Fruit fly (Drosophila melanogaster): ENCODE data around the gene CG6729.
A peak's percentile ranks its signal among the peaks of the same experiment; 100 is the strongest.

CG6729 gene

DNA sequence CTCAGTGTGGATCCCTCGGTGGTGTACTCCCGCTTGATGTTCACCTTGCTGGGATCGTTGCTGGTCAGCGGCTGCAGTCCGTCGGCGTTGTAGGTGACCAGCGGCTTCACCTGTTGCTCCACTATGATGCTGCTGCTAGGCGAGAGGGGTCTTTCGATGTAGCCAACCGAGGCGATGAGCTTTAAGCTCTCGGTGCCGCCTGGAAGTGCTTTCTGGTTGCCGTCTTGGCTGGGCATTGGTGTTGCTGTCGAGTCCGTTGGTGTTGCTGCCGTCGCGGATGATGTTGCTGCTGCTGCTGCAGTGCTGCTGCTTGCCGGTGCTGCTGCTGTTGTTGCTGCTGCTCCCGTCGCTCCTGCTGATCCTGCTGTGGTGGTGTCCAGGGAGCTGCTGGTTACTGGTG, 30.3 kb upstream of the CG6729 start (continued):
- TF ChIP-seq chinmo (GFP tag; IDR thresholded peaks at IDR 0.05; ENCODE audit: partially characterized antibody) (no peak), CoRest (tag; optimal IDR thresholded peaks at IDR 0.05) (no peak), CG2202 (tag; optimal IDR thresholded peaks at IDR 0.05) (no peak), Hmx (GFP tag; optimal IDR thresholded peaks at IDR 0.05) (no peak), croc (GFP tag; conservative IDR thresholded peaks at IDR 0.05) (no peak), CTCF (GFP tag; optimal IDR thresholded peaks at IDR 0.05) (peak; percentile 42), Fer3 (tag; optimal IDR thresholded peaks at IDR 0.05) (no peak), CG3847 (GFP tag; IDR thresholded peaks at IDR 0.05) (no peak), onecut (GFP tag; IDR thresholded peaks at IDR 0.05) (no peak), CG10147 (GFP tag; optimal IDR thresholded peaks at IDR 0.05) (no peak), ase (GFP tag; IDR thresholded peaks at IDR 0.05) (no peak), HLHmδ (GFP tag; optimal IDR thresholded peaks at IDR 0.05) (no peak), nerfin-1 (tag; optimal IDR thresholded peaks at IDR 0.05) (no peak), amos (GFP tag; IDR thresholded peaks at IDR 0.05; ENCODE audit: partially characterized antibody) (no peak), wor (GFP tag; IDR thresholded peaks at IDR 0.05) (no peak), CG11504 (tag; optimal IDR thresholded peaks at IDR 0.05) (peak; percentile 98), ftz-f1 (GFP tag; optimal IDR thresholded peaks at IDR 0.05) (no peak), Ravus (GFP tag; IDR thresholded peaks at IDR 0.05) (no peak), slou (GFP tag; optimal IDR thresholded peaks at IDR 0.05) (no peak), CG31224 (GFP tag; IDR thresholded peaks at IDR 0.05) (no peak), lmd (GFP tag; IDR thresholded peaks at IDR 0.05) (no peak)

DNA sequence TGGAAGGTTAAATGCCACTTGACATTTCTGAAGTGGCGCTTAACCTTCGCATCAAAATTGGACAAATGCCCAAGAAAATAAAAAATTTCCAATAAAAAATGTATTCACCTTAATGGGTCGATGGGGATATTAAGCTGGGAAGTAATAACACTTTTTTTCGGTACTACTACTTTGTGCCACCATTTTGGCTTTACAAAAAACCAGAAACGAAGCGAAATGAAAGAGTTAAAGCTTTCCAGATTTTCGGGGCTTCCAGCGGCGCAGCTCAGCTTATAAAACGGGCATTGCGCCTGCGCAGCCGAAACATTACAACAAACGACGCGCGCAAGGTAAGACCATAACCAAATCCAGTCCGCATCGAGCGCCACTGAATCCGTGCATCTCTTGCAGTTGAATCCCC, 26.8 kb upstream of the CG6729 start, which contains the start of gene CG17127:
Gene CG17127 (plus strand): TSS at position 301 of the 400 bp plus-strand sequence.
- TF ChIP-seq CG13296 (GFP tag; optimal IDR thresholded peaks at IDR 0.05) (no peak), CG12071 (GFP tag; optimal IDR thresholded peaks at IDR 0.05) (no peak), CG16813 (GFP tag; IDR thresholded peaks at IDR 0.05; ENCODE audit: partially characterized antibody) (no peak), CG15479 (GFP tag; optimal IDR thresholded peaks at IDR 0.05) (no peak), mirr (GFP tag; optimal IDR thresholded peaks at IDR 0.05) (no peak), CG7987 (GFP tag; optimal IDR thresholded peaks at IDR 0.05) (no peak), CG15696 (tag; optimal IDR thresholded peaks at IDR 0.05) (no peak), CG2199 (GFP tag; IDR thresholded peaks at IDR 0.05) (no peak), CG1233 (GFP tag; optimal IDR thresholded peaks at IDR 0.05) (no peak), amos (GFP tag; IDR thresholded peaks at IDR 0.05; ENCODE audit: partially characterized antibody) (no peak), CG12155 (GFP tag; optimal IDR thresholded peaks at IDR 0.05) (no peak), BEAF-32 (GFP tag; optimal IDR thresholded peaks at IDR 0.05) (no peak), dimm (GFP tag; IDR thresholded peaks at IDR 0.05) (no peak), CG10543 (GFP tag; optimal IDR thresholded peaks at IDR 0.05) (no peak)

DNA sequence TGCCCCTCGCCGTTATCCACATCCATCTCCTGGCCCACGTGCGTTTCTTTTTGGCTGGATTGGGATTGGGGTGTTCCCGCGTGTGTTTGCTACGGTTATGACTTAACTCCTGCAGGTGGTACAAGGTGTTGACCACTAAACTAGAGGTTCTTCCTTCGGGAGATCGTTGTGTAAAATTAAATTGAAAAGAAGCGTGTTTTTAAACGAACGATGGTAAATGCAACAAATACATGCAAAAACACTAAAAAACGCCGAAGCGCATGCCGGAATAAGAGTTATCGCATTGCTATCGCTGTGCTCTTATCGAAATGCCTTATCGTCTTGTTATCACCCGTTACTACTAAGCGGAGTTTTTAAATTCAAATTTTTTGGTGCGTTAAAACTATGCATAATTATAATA, 26.0 kb upstream of the CG6729 start, which contains the start of gene CG6724:
Gene CG6724 (minus strand): TSS at position 245 of the 400 bp plus-strand sequence.
- TF ChIP-seq trh (GFP tag; optimal IDR thresholded peaks at IDR 0.05) (no peak), CG14860 (GFP tag; IDR thresholded peaks at IDR 0.05; ENCODE audit: partially characterized antibody) (peak; percentile 45), CG31441 (GFP tag; IDR thresholded peaks at IDR 0.05) (no peak), ranshi (GFP tag; IDR thresholded peaks at IDR 0.05) (no peak), YL-1 (GFP tag; optimal IDR thresholded peaks at IDR 0.05) (peak; percentile 54), vnd (GFP tag; IDR thresholded peaks at IDR 0.05; ENCODE audit: partially characterized antibody) (peak; percentile 46; the same call in 2 of the 3 replicates), CG14710 (tag; optimal IDR thresholded peaks at IDR 0.05) (peak; percentile 24), CG11504 (tag; optimal IDR thresholded peaks at IDR 0.05) (no peak), CG7271 (tag; optimal IDR thresholded peaks at IDR 0.05) (no peak), inv (GFP tag; IDR thresholded peaks at IDR 0.05; ENCODE audit: partially characterized antibody) (peak; percentile 50), Sry-δ (GFP tag; optimal IDR thresholded peaks at IDR 0.05) (peak; percentile 80), CG2116 (GFP tag; optimal IDR thresholded peaks at IDR 0.05) (peak; percentile 92), CG7357 (GFP tag; IDR thresholded peaks at IDR 0.05) (no peak), danr (GFP tag; IDR thresholded peaks at IDR 0.05) (no peak), Hr78 (GFP tag; optimal IDR thresholded peaks at IDR 0.05) (no peak), mirr (GFP tag; optimal IDR thresholded peaks at IDR 0.05) (no peak), CG15073 (GFP tag; optimal IDR thresholded peaks at IDR 0.05) (no peak), seq (GFP tag; IDR thresholded peaks at IDR 0.05) (no peak)

Data from whole organism, embryonic.